Fruit fly (Drosophila melanogaster) whole organism, embryonic: ENCODE results near the gene gro.

Source experiments
- ATbp ChIP-seq: fragments of 200-800 bp; sonication (Bioruptor generic); optimal IDR thresholded peaks from 2 replicates; lab custom pipeline; 2017; ENCODE audit warnings: missing biosample characterization, mild to moderate bottlenecking, missing genetic modification characterization, missing genetic modification reagents
- Bgb ChIP-seq: fragments of 200-800 bp; sonication (Bioruptor generic); IDR thresholded peaks from 2 replicates; pipeline ENCODE4 v1.3.6; 2022; ENCODE audit warnings: missing biosample characterization, missing genetic modification characterization; ENCODE audit not compliant: partially characterized antibody
- CG10462 ChIP-seq: fragments of 200-800 bp; sonication (Bioruptor generic); optimal IDR thresholded peaks from 2 replicates; lab custom pipeline; 2016; ENCODE audit warnings: missing biosample characterization, missing genetic modification characterization
- CG12299 ChIP-seq: fragments of 200-800 bp; sonication (Bioruptor generic); optimal IDR thresholded peaks from 2 replicates; lab custom pipeline; 2018; ENCODE audit warnings: missing biosample characterization, mild to moderate bottlenecking, missing genetic modification characterization
- CG13775 ChIP-seq: fragments of 200-800 bp; sonication (Bioruptor generic); optimal IDR thresholded peaks from 3 replicates; lab custom pipeline; 2017; ENCODE audit warnings: missing biosample characterization, mild to moderate bottlenecking, missing genetic modification characterization
- CG14441 ChIP-seq: fragments of 200-800 bp; sonication (Bioruptor generic); IDR thresholded peaks from 2 replicates; pipeline ENCODE4 v1.3.6; 2022; ENCODE audit warnings: missing biosample characterization, missing genetic modification characterization
- CG17328 ChIP-seq: fragments of 200-800 bp; sonication (Bioruptor generic); IDR thresholded peaks from 2 replicates; pipeline ENCODE4 v1.3.6; 2022; ENCODE audit warnings: missing biosample characterization, missing genetic modification characterization
- CG17361 ChIP-seq: fragments of 200-800 bp; sonication (Bioruptor generic); IDR thresholded peaks from 3 replicates; pipeline ENCODE4 v1.3.6; 2022; ENCODE audit warnings: missing biosample characterization, missing genetic modification characterization
- CG17385 ChIP-seq: fragments of 200-800 bp; sonication (Bioruptor generic); optimal IDR thresholded peaks from 3 replicates; lab custom pipeline; 2018; ENCODE audit warnings: missing biosample characterization, mild to moderate bottlenecking, missing genetic modification characterization
- CG18619 ChIP-seq: fragments of 200-800 bp; sonication (Bioruptor generic); optimal IDR thresholded peaks from 3 replicates; lab custom pipeline; 2017; ENCODE audit warnings: missing biosample characterization, mild to moderate bottlenecking, missing genetic modification characterization
- CG2120 ChIP-seq: fragments of 200-800 bp; sonication (Bioruptor generic); optimal IDR thresholded peaks from 3 replicates; lab custom pipeline; 2016; ENCODE audit warnings: missing biosample characterization, missing genetic modification characterization
- CG30403 ChIP-seq: fragments of 200-800 bp; sonication (Bioruptor generic); optimal IDR thresholded peaks from 3 replicates; lab custom pipeline; 2016; ENCODE audit warnings: missing biosample characterization, missing genetic modification characterization
- CG32532 ChIP-seq: fragments of 200-800 bp; sonication (Bioruptor generic); IDR thresholded peaks from 2 replicates; pipeline ENCODE4 v1.3.6; 2022; ENCODE audit warnings: missing biosample characterization, missing genetic modification characterization
- CG3407 ChIP-seq: fragments of 200-800 bp; sonication (Bioruptor generic); optimal IDR thresholded peaks from 2 replicates; lab custom pipeline; 2018; ENCODE audit warnings: missing biosample characterization, mild to moderate bottlenecking, missing genetic modification characterization
- CG3995 ChIP-seq: fragments of 200-800 bp; sonication (Bioruptor generic); optimal IDR thresholded peaks from 3 replicates; lab custom pipeline; 2016; ENCODE audit warnings: missing biosample characterization, missing genetic modification characterization
- CG42726 ChIP-seq: fragments of 200-800 bp; sonication (Bioruptor generic); IDR thresholded peaks from 2 replicates; pipeline ENCODE4 v1.3.6; 2022; ENCODE audit warnings: missing biosample characterization, missing genetic modification characterization; ENCODE audit not compliant: partially characterized antibody
- CG4730 ChIP-seq: fragments of 200-800 bp; sonication (Bioruptor generic); IDR thresholded peaks from 2 replicates; pipeline ENCODE4 v1.3.6; 2022; ENCODE audit warnings: missing biosample characterization, missing genetic modification characterization
- CG6175 ChIP-seq: fragments of 200-800 bp; sonication (Bioruptor generic); IDR thresholded peaks from 3 replicates; pipeline ENCODE4 v1.3.6; 2022; ENCODE audit warnings: missing biosample characterization, missing genetic modification characterization
- CG6254 ChIP-seq: fragments of 200-800 bp; sonication (Bioruptor generic); optimal IDR thresholded peaks from 3 replicates; lab custom pipeline; 2017; ENCODE audit warnings: mild to moderate bottlenecking, missing biosample characterization, missing genetic modification reagents, missing genetic modification characterization
- CG6791 ChIP-seq: fragments of 200-800 bp; sonication (Bioruptor generic); IDR thresholded peaks from 3 replicates; pipeline ENCODE4 v1.3.6; 2022; ENCODE audit warnings: missing biosample characterization, missing genetic modification characterization; ENCODE audit not compliant: partially characterized antibody
- CG7372 ChIP-seq: fragments of 200-800 bp; sonication (Bioruptor generic); IDR thresholded peaks from 2 replicates; pipeline ENCODE4 v1.3.6; 2022; ENCODE audit warnings: missing biosample characterization, missing genetic modification characterization
- CG8089 ChIP-seq: fragments of 200-800 bp; sonication (Bioruptor generic); optimal IDR thresholded peaks from 3 replicates; lab custom pipeline; 2016; ENCODE audit warnings: missing biosample characterization, missing genetic modification characterization
- CG8765 ChIP-seq: fragments of 200-800 bp; sonication (Bioruptor generic); IDR thresholded peaks from 2 replicates; pipeline ENCODE4 v1.3.6; 2022; ENCODE audit warnings: missing biosample characterization, missing genetic modification characterization
- CG9437 ChIP-seq: fragments of 200-800 bp; sonication (Bioruptor generic); optimal IDR thresholded peaks from 2 replicates; lab custom pipeline; 2018; ENCODE audit warnings: missing biosample characterization, mild to moderate bottlenecking, missing genetic modification characterization
- CG9609 ChIP-seq: fragments of 200-800 bp; sonication (Bioruptor generic); optimal IDR thresholded peaks from 3 replicates; lab custom pipeline; 2016; ENCODE audit warnings: missing biosample characterization, missing genetic modification characterization
- CkIIα-i1 ChIP-seq: fragments of 200-800 bp; sonication (Bioruptor generic); IDR thresholded peaks from 2 replicates; pipeline ENCODE4 v1.3.6; 2022; ENCODE audit warnings: missing biosample characterization, missing genetic modification characterization
- CoRest ChIP-seq: fragments of 200-800 bp; sonication (Bioruptor generic); optimal IDR thresholded peaks from 3 replicates; lab custom pipeline; 2018; ENCODE audit warnings: missing biosample characterization, mild to moderate bottlenecking, missing genetic modification characterization, moderate library complexity
- Dek ChIP-seq: fragments of 200-800 bp; sonication (Bioruptor generic); optimal IDR thresholded peaks from 3 replicates; lab custom pipeline; 2019; ENCODE audit warnings: missing biosample characterization, mild to moderate bottlenecking, missing genetic modification characterization, moderate library complexity
- Dp ChIP-seq: fragments of 200-800 bp; sonication (Bioruptor generic); optimal IDR thresholded peaks from 2 replicates; lab custom pipeline; 2018; ENCODE audit warnings: missing biosample characterization, mild to moderate bottlenecking, missing genetic modification characterization, moderate library complexity
- HHEX ChIP-seq: fragments of 200-800 bp; sonication (Bioruptor generic); optimal IDR thresholded peaks from 3 replicates; lab custom pipeline; 2017; ENCODE audit warnings: missing biosample characterization, mild to moderate bottlenecking, missing genetic modification characterization, missing genetic modification reagents
- HLH4C ChIP-seq: fragments of 200-800 bp; sonication (Bioruptor generic); IDR thresholded peaks from 3 replicates; pipeline ENCODE4 v1.3.6; 2022; ENCODE audit warnings: missing biosample characterization, missing genetic modification characterization; ENCODE audit not compliant: partially characterized antibody
- HLHmδ ChIP-seq: fragments of 200-800 bp; sonication (Bioruptor generic); optimal IDR thresholded peaks from 2 replicates; lab custom pipeline; 2018; ENCODE audit warnings: missing biosample characterization, mild to moderate bottlenecking, missing genetic modification characterization, moderate library complexity
- Meics ChIP-seq: fragments of 200-800 bp; sonication (Bioruptor generic); optimal IDR thresholded peaks from 2 replicates; lab custom pipeline; 2017; ENCODE audit warnings: missing biosample characterization, mild to moderate bottlenecking, missing genetic modification characterization
- Nf-YA ChIP-seq: fragments of 200-800 bp; sonication (Bioruptor generic); IDR thresholded peaks from 2 replicates; pipeline ENCODE4 v1.3.6; 2022; ENCODE audit warnings: missing biosample characterization, missing genetic modification characterization
- Ssrp ChIP-seq: fragments of 200-800 bp; sonication (Bioruptor generic); optimal IDR thresholded peaks from 2 replicates; lab custom pipeline; 2018; ENCODE audit warnings: missing biosample characterization, mild to moderate bottlenecking, missing genetic modification characterization, moderate library complexity
- chm ChIP-seq: fragments of 200-800 bp; sonication (Bioruptor generic); IDR thresholded peaks from 2 replicates; pipeline ENCODE4 v1.3.6; 2022; ENCODE audit warnings: missing biosample characterization, missing genetic modification characterization
- croc ChIP-seq: fragments of 200-800 bp; sonication (Bioruptor generic); conservative IDR thresholded peaks from 3 replicates; pipeline ENCODE4 v1.3.6; 2022; ENCODE audit warnings: missing biosample characterization, missing genetic modification characterization
- danr ChIP-seq: fragments of 200-800 bp; sonication (Bioruptor generic); IDR thresholded peaks from 2 replicates; pipeline ENCODE4 v1.3.6; 2022; ENCODE audit warnings: missing biosample characterization, missing genetic modification characterization
- emc ChIP-seq: fragments of 200-800 bp; sonication (Bioruptor generic); optimal IDR thresholded peaks from 2 replicates; lab custom pipeline; 2016; ENCODE audit warnings: missing biosample characterization, missing genetic modification characterization
- grn ChIP-seq: fragments of 200-800 bp; sonication (Bioruptor generic); optimal IDR thresholded peaks from 3 replicates; lab custom pipeline; 2017; ENCODE audit warnings: missing biosample characterization, missing genetic modification characterization
- h ChIP-seq: fragments of >200 bp; optimal IDR thresholded peaks from 2 replicates; lab custom pipeline; 2017
- ind ChIP-seq: fragments of 200-800 bp; sonication (Bioruptor generic); optimal IDR thresholded peaks from 3 replicates; lab custom pipeline; 2016; ENCODE audit warnings: missing biosample characterization, missing genetic modification characterization
- insv ChIP-seq, 2 experiments: fragments of 200-800 bp; sonication (Bioruptor generic); optimal IDR thresholded peaks; 3 replicates each; lab custom pipeline; 2016 to 2018; ENCODE audit warnings: missing biosample characterization in 2 of 2, missing genetic modification characterization in 2 of 2
- maf-S ChIP-seq: fragments of 200-800 bp; sonication (Bioruptor generic); optimal IDR thresholded peaks from 2 replicates; lab custom pipeline; 2016; ENCODE audit warnings: missing biosample characterization, missing genetic modification characterization
- oc ChIP-seq: fragments of 200-800 bp; sonication (Bioruptor generic); optimal IDR thresholded peaks from 2 replicates; lab custom pipeline; 2018; ENCODE audit warnings: missing biosample characterization, mild to moderate bottlenecking, missing genetic modification characterization, moderate library complexity
- row ChIP-seq: fragments of 200-800 bp; sonication (Bioruptor generic); IDR thresholded peaks from 3 replicates; pipeline ENCODE4 v1.3.6; 2022; ENCODE audit warnings: missing biosample characterization, missing genetic modification characterization
- sima ChIP-seq: fragments of 200-800 bp; sonication (Bioruptor generic); optimal IDR thresholded peaks from 2 replicates; lab custom pipeline; 2016; ENCODE audit warnings: missing biosample characterization, missing genetic modification characterization
- sisA ChIP-seq: fragments of 200-800 bp; sonication (Bioruptor generic); IDR thresholded peaks from 2 replicates; pipeline ENCODE4 v1.3.6; 2022; ENCODE audit warnings: missing biosample characterization, missing genetic modification characterization
- slou ChIP-seq: fragments of 200-800 bp; sonication (Bioruptor generic); optimal IDR thresholded peaks from 3 replicates; lab custom pipeline; 2016; ENCODE audit warnings: missing biosample characterization, missing genetic modification characterization
- tio ChIP-seq: fragments of 200-800 bp; sonication (Bioruptor generic); optimal IDR thresholded peaks from 2 replicates; lab custom pipeline; 2017; ENCODE audit warnings: missing biosample characterization, missing genetic modification characterization, inconsistent platforms
- zf30C ChIP-seq: fragments of 200-800 bp; sonication (Bioruptor generic); optimal IDR thresholded peaks from 3 replicates; lab custom pipeline; 2018; ENCODE audit warnings: missing biosample characterization, mild to moderate bottlenecking, missing genetic modification characterization

The gro gene

DNA sequence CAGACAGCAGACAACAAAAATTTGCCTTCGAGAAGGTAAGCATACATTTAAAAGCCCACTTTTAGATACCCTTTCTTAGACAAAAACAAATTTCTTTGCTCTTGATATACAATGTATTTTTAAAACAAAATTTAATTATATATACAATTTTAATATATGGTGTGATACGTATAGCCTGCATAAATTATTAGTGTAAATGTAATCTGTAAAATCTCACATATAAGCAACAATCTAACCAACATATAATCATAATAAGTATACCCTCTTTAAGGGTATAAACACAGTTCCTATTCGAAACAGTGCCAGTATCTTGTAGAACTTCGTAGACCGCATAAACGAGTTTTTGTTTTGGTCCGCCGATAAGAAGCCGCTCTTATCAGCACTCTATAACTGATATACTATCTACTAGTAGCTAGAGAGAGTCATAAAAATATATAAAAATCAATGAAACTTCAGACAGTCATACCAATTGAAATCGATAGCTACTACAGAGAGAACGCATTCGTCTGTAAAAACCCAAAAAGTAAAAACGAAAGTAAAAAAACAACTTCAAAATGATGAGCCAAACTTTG lies 27.2 kb upstream of the gro start, which contains the start of gene Kaz-m1 (continued):
- TF ChIP-seq CG3995 (GFP tag; lab: Kevin White, UChicago) (no peak), CG8765 (GFP tag; lab: Robert Waterston, UW) (no peak), CG9609 (no peak), CoRest (tag; lab: Kevin White, UChicago) (peak; percentile 77), chm (GFP tag; lab: Robert Waterston, UW) (no peak), CG2120 (peak; percentile 38), CG7372 (GFP tag; lab: Robert Waterston, UW) (no peak), CG6254 (GFP tag; lab: Kevin White, UChicago) (peak; percentile 22), sisA (GFP tag; lab: Robert Waterston, UW) (no peak), grn (GFP tag; lab: Kevin White, UChicago) (peak; percentile 67), CG17385 (GFP tag; lab: Kevin White, UChicago) (peak; percentile 46), HHEX (GFP tag; lab: Kevin White, UChicago) (peak; percentile 40), row (peak; percentile 87), Dp (GFP tag; lab: Kevin White, UChicago) (no peak), CG12299 (tag; lab: Kevin White, UChicago) (no peak), danr (no peak), CkIIα-i1 (no peak), Dek (tag; lab: Kevin White, UChicago) (peak; percentile 50), CG42726 (GFP tag; lab: Robert Waterston, UW) (no peak), CG17328 (GFP tag; lab: Robert Waterston, UW) (no peak; the same call in 1 of the 2 replicates), emc (GFP tag; lab: Kevin White, UChicago) (no peak), Meics (GFP tag; lab: Kevin White, UChicago) (peak; percentile 62), CG32532 (GFP tag; lab: Robert Waterston, UW) (peak; percentile 45; the same call in 1 of the 2 replicates), sima (no peak), zf30C (GFP tag; lab: Kevin White, UChicago) (no peak), CG14441 (GFP tag; lab: Robert Waterston, UW) (no peak), h (lab: Kevin White, UChicago) (no peak), HLHmδ (no peak), croc (GFP tag; lab: Robert Waterston, UW) (no peak), CG17361 (GFP tag; lab: Robert Waterston, UW) (peak; percentile 76), CG8089 (no peak), CG3407 (GFP tag; lab: Kevin White, UChicago) (peak; percentile 14), CG10462 (GFP tag; lab: Kevin White, UChicago) (no peak), CG9437 (peak; percentile 42), CG30403 (GFP tag; lab: Kevin White, UChicago) (peak; percentile 61), tio (GFP tag; lab: Kevin White, UChicago) (no peak), insv (GFP tag; optimal IDR thresholded peaks at IDR 0.05; lab: Kevin White, UChicago) (peak in 1 of 2 experiments; percentile 2), Nf-YA (GFP tag; lab: Robert Waterston, UW) (no peak), CG18619 (peak; percentile 17), Bgb (GFP tag; lab: Robert Waterston, UW) (no peak), ind (GFP tag; lab: Kevin White, UChicago) (peak; percentile 9), Ssrp (tag; lab: Kevin White, UChicago) (peak; percentile 57), maf-S (GFP tag; lab: Kevin White, UChicago) (no peak), CG13775 (GFP tag; lab: Kevin White, UChicago) (peak; percentile 7), CG6175 (GFP tag; lab: Robert Waterston, UW) (no peak), ATbp (GFP tag; lab: Kevin White, UChicago) (no peak), CG4730 (GFP tag; lab: Robert Waterston, UW) (no peak), slou (GFP tag; lab: Kevin White, UChicago) (no peak), CG6791 (no peak), HLH4C (GFP tag; lab: Robert Waterston, UW) (no peak), oc (peak; percentile 17)
